Worm (Caenorhabditis elegans) whole organism, early embryonic: ENCODE results near the gene tkr-2.

Source experiments
- F13C5.2 ChIP-seq: sonication (generic microtip); optimal IDR thresholded peaks from 2 replicates; lab custom pipeline; 2017; ENCODE audit warnings: mild to moderate bottlenecking, missing genetic modification characterization, inconsistent platforms, missing compliant biosample characterization
- aly-1 ChIP-seq: sonication (generic microtip); optimal IDR thresholded peaks from 2 replicates; lab custom pipeline; 2016; ENCODE audit warnings: missing genetic modification characterization, missing compliant biosample characterization
- ama-1 ChIP-seq: fragments of 150-350 bp; optimal IDR thresholded peaks from 2 replicates; lab custom pipeline; 2014
- ceh-36 ChIP-seq: sonication (generic microtip); optimal IDR thresholded peaks from 2 replicates; lab custom pipeline; 2016; ENCODE audit warnings: missing genetic modification characterization, inconsistent platforms, missing compliant biosample characterization
- ets-7 ChIP-seq: sonication (generic microtip); optimal IDR thresholded peaks from 2 replicates; lab custom pipeline; 2016; ENCODE audit warnings: missing genotype, missing genetic modification characterization, missing compliant biosample characterization
- flt-1 ChIP-seq: fragments of 200-800 bp; sonication (Bioruptor generic); IDR thresholded peaks from 2 replicates; pipeline ENCODE4 v1.3.6; 2022; ENCODE audit warnings: missing genetic modification characterization, missing compliant biosample characterization
- hmbx-1 ChIP-seq: sonication (generic microtip); optimal IDR thresholded peaks from 2 replicates; lab custom pipeline; 2016; ENCODE audit warnings: mild to moderate bottlenecking, missing genetic modification characterization, missing compliant biosample characterization
- hmg-4 ChIP-seq: fragments of 200-800 bp; sonication (Bioruptor generic); optimal IDR thresholded peaks from 2 replicates; lab custom pipeline; 2018; ENCODE audit warnings: mild to moderate bottlenecking, missing genetic modification characterization, missing compliant biosample characterization
- hnd-1 ChIP-seq: sonication (generic microtip); optimal IDR thresholded peaks from 2 replicates; lab custom pipeline; 2016; ENCODE audit warnings: missing genetic modification characterization, missing compliant biosample characterization
- pes-1 ChIP-seq: fragments of 200-800 bp; sonication (Bioruptor generic); IDR thresholded peaks from 2 replicates; pipeline ENCODE4 v1.3.6; 2022; ENCODE audit warnings: missing genetic modification reagents, missing genetic modification characterization, missing compliant biosample characterization
- scrt-1 ChIP-seq: fragments of 200-800 bp; sonication (Bioruptor generic); IDR thresholded peaks from 2 replicates; pipeline ENCODE4 v1.3.6; 2022; ENCODE audit warnings: missing genetic modification characterization, missing compliant biosample characterization
- sea-1 ChIP-seq: fragments of 200-800 bp; sonication (Bioruptor generic); conservative IDR thresholded peaks from 2 replicates; pipeline ENCODE4 v1.3.6; 2022; ENCODE audit warnings: missing genetic modification characterization, missing compliant biosample characterization
- tbx-11 ChIP-seq: fragments of 200-800 bp; sonication (Bioruptor generic); IDR thresholded peaks from 2 replicates; pipeline ENCODE4 v1.3.6; 2022; ENCODE audit warnings: missing genetic modification characterization, missing compliant biosample characterization
- tra-4 ChIP-seq: sonication (generic microtip); optimal IDR thresholded peaks from 2 replicates; lab custom pipeline; 2017; ENCODE audit warnings: missing genetic modification characterization, missing compliant biosample characterization

ce11 chrIV:6248486-6248885 lies 46.6 kb downstream of the tkr-2 start, which contains the start of gene acox-3:
- no peak for TF ChIP-seq flt-1
- TF ChIP-seq hnd-1 (tag; lab: Kevin White, UChicago), result no peak
- TF ChIP-seq ets-7 (tag; lab: Kevin White, UChicago), result no peak
- TF ChIP-seq pes-1 (GFP tag; lab: Robert Waterston, UW), result no peak
- TF ChIP-seq ama-1 (lab: Kevin White, UChicago), result no peak
- TF ChIP-seq hmbx-1 (tag; lab: Kevin White, UChicago), result no peak
- no peak for TF ChIP-seq scrt-1 (GFP tag; lab: Robert Waterston, UW)
- TF ChIP-seq hmg-4 (GFP tag; lab: Kevin White, UChicago), result no peak
- TF ChIP-seq aly-1, result no peak
- TF ChIP-seq F13C5.2 (tag; lab: Kevin White, UChicago), result no peak
- no peak for TF ChIP-seq tra-4 (tag; lab: Kevin White, UChicago)
- TF ChIP-seq ceh-36, result no peak
- no peak for TF ChIP-seq tbx-11 (GFP tag; lab: Robert Waterston, UW)
- TF ChIP-seq sea-1 (GFP tag; lab: Robert Waterston, UW), result no peak
